Fruit fly (Drosophila melanogaster) whole organism, adult: ENCODE results near the gene Hrd3.
A peak's percentile ranks its signal among the peaks of the same experiment; 100 is the strongest.

Source experiments
- CG11617 ChIP-seq: fragments of 200-800 bp; sonication (Bioruptor generic); optimal IDR thresholded peaks from 2 replicates; lab custom pipeline; 2017; ENCODE audit warnings: mild to moderate bottlenecking, missing biosample characterization, missing genetic modification reagents, missing genetic modification characterization
- CG12768 ChIP-seq: fragments of 200-800 bp; sonication (Bioruptor generic); optimal IDR thresholded peaks from 2 replicates; lab custom pipeline; 2017; ENCODE audit warnings: missing biosample characterization, missing genetic modification characterization, mild to moderate bottlenecking, moderate library complexity, missing genetic modification reagents
- CG14711 ChIP-seq: fragments of 200-800 bp; sonication (Bioruptor generic); optimal IDR thresholded peaks from 2 replicates; lab custom pipeline; 2018; ENCODE audit warnings: missing biosample characterization, mild to moderate bottlenecking, missing genetic modification characterization, moderate library complexity
- CG1620 ChIP-seq: fragments of 200-800 bp; sonication (Bioruptor generic); optimal IDR thresholded peaks from 2 replicates; lab custom pipeline; 2016; ENCODE audit warnings: missing biosample characterization, missing genetic modification characterization
- CG33017 ChIP-seq: fragments of 200-800 bp; sonication (Bioruptor generic); optimal IDR thresholded peaks from 2 replicates; lab custom pipeline; 2018; ENCODE audit warnings: missing biosample characterization, mild to moderate bottlenecking, missing genetic modification characterization, moderate library complexity
- CG5204 ChIP-seq: fragments of 200-800 bp; sonication (Bioruptor generic); optimal IDR thresholded peaks from 2 replicates; lab custom pipeline; 2016; ENCODE audit warnings: missing biosample characterization, missing genetic modification characterization
- CG7045 ChIP-seq: fragments of 200-800 bp; sonication (Bioruptor generic); optimal IDR thresholded peaks from 2 replicates; lab custom pipeline; 2017; ENCODE audit warnings: missing biosample characterization, mild to moderate bottlenecking, missing genetic modification characterization
- CG7101 ChIP-seq: fragments of 200-800 bp; sonication (Bioruptor generic); optimal IDR thresholded peaks from 2 replicates; lab custom pipeline; 2018; ENCODE audit warnings: missing biosample characterization, mild to moderate bottlenecking, missing genetic modification characterization, moderate library complexity
- Clk ChIP-seq: fragments of 200-800 bp; sonication (Bioruptor generic); optimal IDR thresholded peaks from 2 replicates; lab custom pipeline; 2017; ENCODE audit warnings: missing biosample characterization, missing genetic modification characterization
- Crg-1 ChIP-seq: fragments of 200-800 bp; sonication (Bioruptor generic); optimal IDR thresholded peaks from 2 replicates; lab custom pipeline; 2016; ENCODE audit warnings: missing biosample characterization, missing genetic modification characterization
- Hr96 ChIP-seq: fragments of 200-800 bp; sonication (Bioruptor generic); optimal IDR thresholded peaks from 2 replicates; lab custom pipeline; 2016; ENCODE audit warnings: missing biosample characterization, missing genetic modification characterization
- Mnt ChIP-seq: fragments of 200-800 bp; sonication (Bioruptor generic); optimal IDR thresholded peaks from 2 replicates; lab custom pipeline; 2016; ENCODE audit warnings: missing biosample characterization, mild to moderate bottlenecking, missing genetic modification characterization
- bab1 ChIP-seq: fragments of 200-800 bp; sonication (Bioruptor generic); optimal IDR thresholded peaks from 3 replicates; lab custom pipeline; 2019; ENCODE audit warnings: missing biosample characterization, mild to moderate bottlenecking, missing genetic modification characterization, moderate library complexity
- cic ChIP-seq: fragments of 200-800 bp; sonication (Bioruptor generic); optimal IDR thresholded peaks from 2 replicates; lab custom pipeline; 2017; ENCODE audit warnings: missing biosample characterization, mild to moderate bottlenecking, missing genetic modification characterization, moderate library complexity
- cnc ChIP-seq, 2 experiments: fragments of >200 bp; optimal IDR thresholded peaks; 2 replicates each; lab custom pipeline; 2017
- kay ChIP-seq: fragments of 200-800 bp; sonication (Bioruptor generic); peaks from one replicate; lab custom pipeline; 2016; ENCODE audit warnings: missing biosample characterization, missing genetic modification characterization, borderline replicate concordance
- ovo ChIP-seq: fragments of 200-800 bp; sonication (Bioruptor generic); optimal IDR thresholded peaks from 2 replicates; lab custom pipeline; 2016; ENCODE audit warnings: missing biosample characterization, missing genetic modification characterization
- pad ChIP-seq: fragments of 200-800 bp; sonication (Bioruptor generic); optimal IDR thresholded peaks from 3 replicates; lab custom pipeline; 2017; ENCODE audit warnings: missing biosample characterization, missing genetic modification characterization, mild to moderate bottlenecking, moderate library complexity, missing genetic modification reagents
- tj ChIP-seq: fragments of 200-800 bp; sonication (Bioruptor generic); optimal IDR thresholded peaks from 3 replicates; lab custom pipeline; 2017; ENCODE audit warnings: missing biosample characterization, mild to moderate bottlenecking, missing genetic modification characterization, moderate library complexity
- toe ChIP-seq: fragments of 200-800 bp; sonication (Bioruptor generic); optimal IDR thresholded peaks from 2 replicates; lab custom pipeline; 2016; ENCODE audit warnings: missing biosample characterization, missing genetic modification characterization

Gene Hrd3

dm6 chr3R:23786768-23787631 lies 28.6 kb upstream of the Hrd3 start:
- TF ChIP-seq Crg-1 (no peak), CG5204 (GFP tag; lab: Kevin White, UChicago) (no peak), CG11617 (GFP tag; lab: Kevin White, UChicago) (no peak), bab1 (GFP tag; lab: Kevin White, UChicago) (no peak), CG1620 (no peak), CG7045 (GFP tag; lab: Kevin White, UChicago) (no peak), tj (GFP tag; lab: Kevin White, UChicago) (peak; percentile 77), cnc (optimal IDR thresholded peaks at IDR 0.05; lab: Kevin White, UChicago) (no peak), Hr96 (GFP tag; lab: Kevin White, UChicago) (no peak), pad (GFP tag; lab: Kevin White, UChicago) (peak; percentile 46), CG33017 (tag; lab: Kevin White, UChicago) (no peak), CG7101 (no peak), ovo (no peak), CG14711 (tag; lab: Kevin White, UChicago) (no peak), CG12768 (GFP tag; lab: Kevin White, UChicago) (no peak), Mnt (GFP tag; lab: Kevin White, UChicago) (no peak), toe (GFP tag; lab: Kevin White, UChicago) (no peak), kay (GFP tag; lab: Kevin White, UChicago) (peak; percentile 22)

- no peak for TF ChIP-seq CG5204 (GFP tag; lab: Kevin White, UChicago)
- no peak for TF ChIP-seq CG11617 (GFP tag; lab: Kevin White, UChicago)
- TF ChIP-seq Mnt (GFP tag; lab: Kevin White, UChicago) = no peak
- no peak for TF ChIP-seq Clk
- TF ChIP-seq CG14711 (tag; lab: Kevin White, UChicago) = no peak
- TF ChIP-seq toe (GFP tag; lab: Kevin White, UChicago) = no peak
- no peak for TF ChIP-seq CG7101
Observed at dm6 chr3R:23784925-23785680, 26.7 kb upstream of the Hrd3 start.

- TF ChIP-seq CG7101 (peak; percentile 6), CG7045 (GFP tag; lab: Kevin White, UChicago) (no peak)
Observed at dm6 chr3R:23783961-23784360, 25.6 kb upstream of the Hrd3 start.

dm6 chr3R:23783403-23783757 lies 25.0 kb upstream of the Hrd3 start:
- TF ChIP-seq cic (peak; percentile 47), toe (GFP tag; lab: Kevin White, UChicago) (no peak)

- TF ChIP-seq CG11617 (GFP tag; lab: Kevin White, UChicago) (peak; percentile 42), ovo (peak; percentile 17), cic (peak; percentile 94), CG5204 (GFP tag; lab: Kevin White, UChicago) (peak; percentile 26), pad (GFP tag; lab: Kevin White, UChicago) (peak; percentile 68), bab1 (GFP tag; lab: Kevin White, UChicago) (no peak), CG7045 (GFP tag; lab: Kevin White, UChicago) (peak; percentile 33), tj (GFP tag; lab: Kevin White, UChicago) (no peak), CG33017 (tag; lab: Kevin White, UChicago) (peak; percentile 38), cnc (optimal IDR thresholded peaks at IDR 0.05; lab: Kevin White, UChicago) (no peak), Clk (peak; percentile 42), Crg-1 (peak; percentile 62), Hr96 (GFP tag; lab: Kevin White, UChicago) (peak; percentile 27), toe (GFP tag; lab: Kevin White, UChicago) (peak; percentile 15), CG12768 (GFP tag; lab: Kevin White, UChicago) (peak; percentile 79), kay (GFP tag; lab: Kevin White, UChicago) (no peak), CG7101 (peak; percentile 33), CG1620 (peak; percentile 45), CG14711 (tag; lab: Kevin White, UChicago) (no peak), Mnt (GFP tag; lab: Kevin White, UChicago) (peak; percentile 44)
Observed at dm6 chr3R:23782456-23783402, 24.4 kb upstream of the Hrd3 start.
